Fruit fly (Drosophila melanogaster) whole organism, prepupa: Measurements from ENCODE around the gene CG13045.

Source experiments
- Blimp-1 ChIP-seq: fragments of 200-800 bp; sonication (Bioruptor generic); optimal IDR thresholded peaks from 3 replicates; lab custom pipeline; 2017; ENCODE audit warnings: missing biosample characterization, missing genetic modification characterization, mild to moderate bottlenecking, moderate library complexity, missing genetic modification reagents
- CG10631 ChIP-seq: fragments of 200-800 bp; sonication (Bioruptor generic); optimal IDR thresholded peaks from 2 replicates; lab custom pipeline; 2016; ENCODE audit warnings: missing biosample characterization, missing genetic modification characterization
- CG10669 ChIP-seq: fragments of 200-800 bp; sonication (Bioruptor generic); optimal IDR thresholded peaks from 3 replicates; lab custom pipeline; 2018; ENCODE audit warnings: missing biosample characterization, mild to moderate bottlenecking, missing genetic modification characterization, moderate library complexity
- CG11294 ChIP-seq: fragments of 200-800 bp; sonication (Bioruptor generic); IDR thresholded peaks from 2 replicates; pipeline ENCODE4 v1.3.6; 2022; ENCODE audit warnings: missing biosample characterization, missing genetic modification characterization
- CG11762 ChIP-seq: fragments of 200-800 bp; sonication (Bioruptor generic); optimal IDR thresholded peaks from 3 replicates; lab custom pipeline; 2016; ENCODE audit warnings: missing biosample characterization, missing genetic modification characterization; ENCODE audit not compliant: insufficient read depth
- CG11902 ChIP-seq: fragments of 200-800 bp; sonication (Bioruptor generic); optimal IDR thresholded peaks from 3 replicates; lab custom pipeline; 2016; ENCODE audit warnings: missing biosample characterization, missing genetic modification characterization
- CG15336 ChIP-seq: fragments of 200-800 bp; sonication (Bioruptor generic); IDR thresholded peaks from 2 replicates; pipeline ENCODE4 v1.3.6; 2022; ENCODE audit warnings: missing biosample characterization, missing genetic modification characterization
- CG1621 ChIP-seq: fragments of 200-800 bp; sonication (Bioruptor generic); optimal IDR thresholded peaks from 3 replicates; lab custom pipeline; 2018; ENCODE audit warnings: missing biosample characterization, mild to moderate bottlenecking, missing genetic modification characterization
- CG16779 ChIP-seq: fragments of 200-800 bp; sonication (Bioruptor generic); optimal IDR thresholded peaks from 3 replicates; lab custom pipeline; 2017; ENCODE audit warnings: missing biosample characterization, mild to moderate bottlenecking, missing genetic modification characterization
- CG3032 ChIP-seq: fragments of 200-800 bp; optimal IDR thresholded peaks from 2 replicates; lab custom pipeline; 2019; ENCODE audit warnings: missing biosample characterization, mild to moderate bottlenecking, missing genetic modification characterization, moderate library complexity
- CG31627 ChIP-seq: fragments of 200-800 bp; sonication (Bioruptor generic); optimal IDR thresholded peaks from 3 replicates; lab custom pipeline; 2016; ENCODE audit warnings: missing biosample characterization, missing genetic modification characterization
- CG32006 ChIP-seq: fragments of 200-800 bp; sonication (Bioruptor generic); optimal IDR thresholded peaks from 3 replicates; lab custom pipeline; 2017; ENCODE audit warnings: missing biosample characterization, mild to moderate bottlenecking, missing genetic modification characterization
- CG34406 ChIP-seq: fragments of 200-800 bp; sonication (Bioruptor generic); optimal IDR thresholded peaks from 3 replicates; lab custom pipeline; 2016; ENCODE audit warnings: missing biosample characterization, missing genetic modification characterization
- CG3919 ChIP-seq: fragments of 200-800 bp; sonication (Bioruptor generic); optimal IDR thresholded peaks from 3 replicates; lab custom pipeline; 2016; ENCODE audit warnings: missing biosample characterization, missing genetic modification characterization
- CG4318 ChIP-seq: fragments of 200-800 bp; sonication (Bioruptor generic); optimal IDR thresholded peaks from 3 replicates; lab custom pipeline; 2017; ENCODE audit warnings: missing biosample characterization, mild to moderate bottlenecking, missing genetic modification characterization
- CG6163 ChIP-seq: fragments of 200-800 bp; sonication (Bioruptor generic); IDR thresholded peaks from 3 replicates; pipeline ENCODE4 v1.3.6; 2022; ENCODE audit warnings: missing biosample characterization, missing genetic modification characterization
- CG6276 ChIP-seq: fragments of 200-800 bp; sonication (Bioruptor generic); optimal IDR thresholded peaks from 2 replicates; lab custom pipeline; 2017; ENCODE audit warnings: missing biosample characterization, mild to moderate bottlenecking, missing genetic modification characterization
- CG6792 ChIP-seq: fragments of 200-800 bp; sonication (Bioruptor generic); optimal IDR thresholded peaks from 3 replicates; lab custom pipeline; 2016; ENCODE audit warnings: missing biosample characterization, missing genetic modification characterization
- CG6808 ChIP-seq: fragments of 200-800 bp; sonication (Bioruptor generic); optimal IDR thresholded peaks from 3 replicates; lab custom pipeline; 2017; ENCODE audit warnings: missing biosample characterization, missing genetic modification characterization, mild to moderate bottlenecking, moderate library complexity, missing genetic modification reagents
- CG6854 ChIP-seq: fragments of 200-800 bp; sonication (Bioruptor generic); optimal IDR thresholded peaks from 2 replicates; lab custom pipeline; 2017; ENCODE audit warnings: missing biosample characterization, mild to moderate bottlenecking, missing genetic modification characterization
- CG8119 ChIP-seq: fragments of 200-800 bp; sonication (Bioruptor generic); IDR thresholded peaks from 3 replicates; pipeline ENCODE4 v1.3.6; 2022; ENCODE audit warnings: missing biosample characterization, missing genetic modification characterization
- CG8319 ChIP-seq: fragments of 200-800 bp; sonication (Bioruptor generic); optimal IDR thresholded peaks from 3 replicates; lab custom pipeline; 2016; ENCODE audit warnings: missing biosample characterization, missing genetic modification characterization
- CG9139 ChIP-seq: fragments of 200-800 bp; sonication (Bioruptor generic); optimal IDR thresholded peaks from 3 replicates; lab custom pipeline; 2017; ENCODE audit warnings: missing biosample characterization, mild to moderate bottlenecking, missing genetic modification characterization
- Eip75B ChIP-seq: fragments of 200-800 bp; sonication (Bioruptor generic); optimal IDR thresholded peaks from 3 replicates; lab custom pipeline; 2016; ENCODE audit warnings: missing biosample characterization, missing genetic modification characterization
- Eip78C ChIP-seq: fragments of 200-800 bp; sonication (Bioruptor generic); peaks from one replicate; lab custom pipeline; 2016; ENCODE audit warnings: missing biosample characterization, missing genetic modification characterization
- Eip93F ChIP-seq: fragments of 200-800 bp; sonication (Bioruptor generic); optimal IDR thresholded peaks from 2 replicates; lab custom pipeline; 2016; ENCODE audit warnings: missing biosample characterization, mild to moderate bottlenecking, missing genetic modification characterization
- Ets96B ChIP-seq: fragments of 200-800 bp; optimal IDR thresholded peaks from 2 replicates; lab custom pipeline; 2019; ENCODE audit warnings: missing biosample characterization, mild to moderate bottlenecking, missing genetic modification characterization, moderate library complexity
- Gug ChIP-seq: fragments of 200-800 bp; sonication (Bioruptor generic); IDR thresholded peaks from 2 replicates; pipeline ENCODE4 v1.3.6; 2022; ENCODE audit warnings: missing biosample characterization, missing genetic modification characterization
- Hr38 ChIP-seq: sonication (Bioruptor generic); optimal IDR thresholded peaks from 2 replicates; lab custom pipeline; 2016; ENCODE audit warnings: missing biosample characterization, missing genetic modification characterization
- Hr39 ChIP-seq: fragments of 200-800 bp; sonication (Bioruptor generic); optimal IDR thresholded peaks from 2 replicates; lab custom pipeline; 2016; ENCODE audit warnings: missing biosample characterization, missing genetic modification characterization
- Hr4 ChIP-seq: fragments of 200-800 bp; sonication (Bioruptor generic); optimal IDR thresholded peaks from 3 replicates; lab custom pipeline; 2016; ENCODE audit warnings: missing biosample characterization, missing genetic modification characterization
- Lpt ChIP-seq: fragments of 200-800 bp; sonication (Bioruptor generic); optimal IDR thresholded peaks from 3 replicates; lab custom pipeline; 2016; ENCODE audit warnings: missing biosample characterization, missing genetic modification characterization
- Met ChIP-seq: fragments of 200-800 bp; sonication (Bioruptor generic); optimal IDR thresholded peaks from 3 replicates; lab custom pipeline; 2016; ENCODE audit warnings: missing biosample characterization, missing genetic modification characterization
- OdsH ChIP-seq: fragments of 200-800 bp; sonication (Bioruptor generic); optimal IDR thresholded peaks from 3 replicates; lab custom pipeline; 2016; ENCODE audit warnings: missing biosample characterization, missing genetic modification characterization
- Sox102F ChIP-seq: fragments of 200-800 bp; sonication (Bioruptor generic); optimal IDR thresholded peaks from 2 replicates; lab custom pipeline; 2016; ENCODE audit warnings: missing biosample characterization, mild to moderate bottlenecking, missing genetic modification characterization
- Sox14 ChIP-seq: fragments of 200-800 bp; sonication (Bioruptor generic); optimal IDR thresholded peaks from 3 replicates; lab custom pipeline; 2016; ENCODE audit warnings: missing biosample characterization, missing genetic modification characterization
- Sox15 ChIP-seq: fragments of 200-800 bp; sonication (Bioruptor generic); optimal IDR thresholded peaks from 3 replicates; lab custom pipeline; 2016; ENCODE audit warnings: missing biosample characterization, missing genetic modification characterization
- acj6 ChIP-seq: fragments of 200-800 bp; sonication (Bioruptor generic); optimal IDR thresholded peaks from 3 replicates; lab custom pipeline; 2016; ENCODE audit warnings: missing biosample characterization, missing genetic modification characterization
- dac ChIP-seq: fragments of 200-800 bp; sonication (Bioruptor generic); optimal IDR thresholded peaks from 2 replicates; lab custom pipeline; 2017; ENCODE audit warnings: missing biosample characterization, mild to moderate bottlenecking, missing genetic modification characterization
- dsx ChIP-seq: fragments of 200-800 bp; optimal IDR thresholded peaks from 3 replicates; lab custom pipeline; 2019; ENCODE audit warnings: missing biosample characterization, mild to moderate bottlenecking, missing genetic modification characterization, moderate library complexity; ENCODE audit not compliant: poor library complexity, severe bottlenecking
- eg ChIP-seq: fragments of 200-800 bp; sonication (Bioruptor generic); IDR thresholded peaks from 3 replicates; pipeline ENCODE4 v1.3.6; 2022; ENCODE audit warnings: missing biosample characterization, missing genetic modification characterization
- esn ChIP-seq: fragments of 200-800 bp; sonication (Bioruptor generic); optimal IDR thresholded peaks from 2 replicates; lab custom pipeline; 2016; ENCODE audit warnings: missing biosample characterization, mild to moderate bottlenecking, missing genetic modification characterization, moderate library complexity
- fd59A ChIP-seq: fragments of 200-800 bp; sonication (Bioruptor generic); optimal IDR thresholded peaks from 2 replicates; lab custom pipeline; 2017; ENCODE audit warnings: missing biosample characterization, mild to moderate bottlenecking, missing genetic modification characterization, missing genetic modification reagents
- fd85E ChIP-seq: fragments of 200-800 bp; sonication (Bioruptor generic); optimal IDR thresholded peaks from 3 replicates; lab custom pipeline; 2016; ENCODE audit warnings: missing biosample characterization, missing genetic modification characterization
- fkh ChIP-seq: fragments of 200-800 bp; sonication (Bioruptor generic); optimal IDR thresholded peaks from 3 replicates; lab custom pipeline; 2017; ENCODE audit warnings: missing biosample characterization, mild to moderate bottlenecking, missing genetic modification characterization, moderate library complexity
- net ChIP-seq: fragments of 200-800 bp; sonication (Bioruptor generic); optimal IDR thresholded peaks from 3 replicates; lab custom pipeline; 2016; ENCODE audit warnings: missing biosample characterization, missing genetic modification characterization
- pdm3 ChIP-seq: fragments of 200-800 bp; sonication (Bioruptor generic); optimal IDR thresholded peaks from 3 replicates; lab custom pipeline; 2016; ENCODE audit warnings: missing biosample characterization, missing genetic modification characterization
- salr ChIP-seq, 2 experiments: fragments of 200-800 bp; sonication (Bioruptor generic); optimal IDR thresholded peaks; 3 replicates each; lab custom pipeline; 2016 to 2018; ENCODE audit warnings: missing biosample characterization in 2 of 2, missing genetic modification characterization in 2 of 2, mild to moderate bottlenecking in 1 of 2
- spab ChIP-seq: fragments of 200-800 bp; sonication (Bioruptor generic); optimal IDR thresholded peaks from 2 replicates; lab custom pipeline; 2017; ENCODE audit warnings: missing biosample characterization, mild to moderate bottlenecking, missing genetic modification characterization, missing genetic modification reagents
- svp ChIP-seq: fragments of 200-800 bp; sonication (Bioruptor generic); peaks from one replicate; lab custom pipeline; 2016; ENCODE audit warnings: missing biosample characterization, missing genetic modification characterization
- topi ChIP-seq: fragments of 200-800 bp; sonication (Bioruptor generic); optimal IDR thresholded peaks from 3 replicates; lab custom pipeline; 2016; ENCODE audit warnings: missing biosample characterization, missing genetic modification characterization
- vri ChIP-seq: fragments of 200-800 bp; sonication (Bioruptor generic); optimal IDR thresholded peaks from 3 replicates; lab custom pipeline; 2016; ENCODE audit warnings: missing biosample characterization, mild to moderate bottlenecking, missing genetic modification characterization

CG13045 gene

DNA sequence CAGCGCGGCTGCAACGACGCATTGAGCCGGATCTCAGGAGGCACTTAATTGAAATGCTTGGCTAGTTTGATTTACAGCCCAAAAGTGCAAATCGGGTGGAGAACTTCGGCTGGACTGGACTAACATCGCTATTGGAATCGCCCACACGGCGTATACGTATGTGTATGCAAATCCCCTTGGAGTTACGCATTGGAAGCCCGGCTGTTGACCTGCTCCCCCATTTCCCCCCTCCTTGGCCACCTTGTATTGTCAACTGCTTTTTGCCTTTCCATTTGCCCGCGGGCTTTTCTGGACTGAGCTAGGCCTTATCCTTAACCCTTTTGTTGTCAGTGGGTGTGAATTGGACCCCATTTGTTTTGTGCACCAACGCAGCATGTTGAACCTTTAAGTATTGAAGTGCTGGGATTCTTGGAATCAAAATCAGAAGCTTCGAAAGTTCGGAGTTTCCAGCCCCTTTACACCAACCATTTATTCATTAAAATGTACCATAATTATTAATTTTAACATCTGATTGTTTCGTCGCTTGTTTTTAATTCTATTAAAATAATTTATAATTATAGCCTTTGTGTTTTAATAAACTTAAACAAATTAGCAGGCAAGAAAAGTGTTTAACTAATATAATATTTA, 15.2 kb downstream of the CG13045 start:
- no peak for TF ChIP-seq CG4318 (GFP tag; lab: Kevin White, UChicago)
- TF ChIP-seq CG9139 (GFP tag; lab: Kevin White, UChicago), result no peak
- peak; percentile 6 for TF ChIP-seq CG10669 (GFP tag; lab: Kevin White, UChicago)
- TF ChIP-seq acj6 (GFP tag; lab: Kevin White, UChicago), result no peak
- TF ChIP-seq net (GFP tag; lab: Kevin White, UChicago), result no peak
- no peak for TF ChIP-seq Met (GFP tag; lab: Kevin White, UChicago)
- TF ChIP-seq topi (GFP tag; lab: Kevin White, UChicago), result no peak
- no peak for TF ChIP-seq pdm3
- TF ChIP-seq CG6808 (GFP tag; lab: Kevin White, UChicago), result peak; percentile 44
- no peak for TF ChIP-seq CG3919 (GFP tag; lab: Kevin White, UChicago)
- TF ChIP-seq spab, result peak; percentile 16
- peak; percentile 9 for TF ChIP-seq fd59A (GFP tag; lab: Kevin White, UChicago)
- TF ChIP-seq CG3032 (tag; lab: Kevin White, UChicago), result peak; percentile 51
- TF ChIP-seq Sox102F (GFP tag; lab: Kevin White, UChicago), result no peak
- TF ChIP-seq dsx (GFP tag; lab: Kevin White, UChicago), result no peak
- TF ChIP-seq Eip93F (GFP tag; lab: Kevin White, UChicago), result no peak
- peak; percentile 68 for TF ChIP-seq Eip78C
- TF ChIP-seq CG11294 (GFP tag; lab: Robert Waterston, UW), result no peak
- TF ChIP-seq CG34406 (GFP tag; lab: Kevin White, UChicago), result no peak
- no peak for TF ChIP-seq Sox15 (GFP tag; lab: Kevin White, UChicago)
- TF ChIP-seq Hr39, result no peak
- no peak for TF ChIP-seq fd85E
- TF ChIP-seq CG15336, result no peak; the same call in 1 of the 2 replicates
- TF ChIP-seq OdsH, result no peak
- TF ChIP-seq CG32006 (GFP tag; lab: Kevin White, UChicago), result peak; percentile 20
- no peak for TF ChIP-seq Gug (GFP tag; lab: Robert Waterston, UW)
- no peak for TF ChIP-seq CG31627
- TF ChIP-seq salr (GFP tag; optimal IDR thresholded peaks at IDR 0.05; lab: Kevin White, UChicago), result no peak
- no peak for TF ChIP-seq CG1621 (tag; lab: Kevin White, UChicago)
- no peak for TF ChIP-seq dac (GFP tag; lab: Kevin White, UChicago)
- no peak for TF ChIP-seq CG10631 (GFP tag; lab: Kevin White, UChicago)
- TF ChIP-seq CG11902 (GFP tag; lab: Kevin White, UChicago), result no peak
- TF ChIP-seq vri, result no peak
- peak; percentile 37 for TF ChIP-seq Ets96B
- no peak for TF ChIP-seq CG8319 (GFP tag; lab: Kevin White, UChicago)
- TF ChIP-seq eg (GFP tag; lab: Robert Waterston, UW), result no peak
- TF ChIP-seq CG8119 (GFP tag; lab: Robert Waterston, UW), result no peak
- TF ChIP-seq CG11762, result no peak
- no peak for TF ChIP-seq CG16779 (tag; lab: Kevin White, UChicago)
- TF ChIP-seq fkh, result no peak
- TF ChIP-seq Lpt (GFP tag; lab: Kevin White, UChicago), result no peak
- peak; percentile 17 for TF ChIP-seq svp (GFP tag; lab: Kevin White, UChicago)
- no peak for TF ChIP-seq esn (GFP tag; lab: Kevin White, UChicago)
- no peak for TF ChIP-seq Sox14
- TF ChIP-seq Hr4 (GFP tag; lab: Kevin White, UChicago), result no peak
- TF ChIP-seq CG6854 (GFP tag; lab: Kevin White, UChicago), result no peak
- TF ChIP-seq CG6276 (GFP tag; lab: Kevin White, UChicago), result no peak
- no peak for TF ChIP-seq Blimp-1 (GFP tag; lab: Kevin White, UChicago)
- no peak for TF ChIP-seq CG6792 (GFP tag; lab: Kevin White, UChicago)
- no peak for TF ChIP-seq Hr38 (GFP tag; lab: Kevin White, UChicago)
- no peak for TF ChIP-seq Eip75B (GFP tag; lab: Kevin White, UChicago)
- TF ChIP-seq CG6163 (GFP tag; lab: Robert Waterston, UW), result no peak
